Worm (Caenorhabditis elegans): ENCODE measurements around the gene srz-102.

ce11 chrV:16693732-16694131 lies 6.4 kb downstream of the srz-102 start, which contains the start of gene srw-42:
- no peak for TF ChIP-seq lsy-2 (tag; optimal IDR thresholded peaks at IDR 0.05)
- no peak for TF ChIP-seq elt-3 (tag; optimal IDR thresholded peaks at IDR 0.05)
- TF ChIP-seq ama-1 (optimal IDR thresholded peaks at IDR 0.05) = no peak
- TF ChIP-seq unc-86 (tag; optimal IDR thresholded peaks at IDR 0.05) = no peak
- TF ChIP-seq mab-9 (GFP tag; IDR thresholded peaks at IDR 0.05) = no peak
- no peak for TF ChIP-seq unc-62 (GFP tag; optimal IDR thresholded peaks at IDR 0.05)
